Worm (Caenorhabditis elegans) whole organism, L1 larva: ENCODE data around the gene epn-1.
A peak's percentile ranks its signal among the peaks of the same experiment; 100 is the strongest.

ENCODE experiments used
- C04F5.9 ChIP-seq: sonication (generic microtip); optimal IDR thresholded peaks from 2 replicates; lab custom pipeline; 2016; ENCODE audit warnings: missing genetic modification characterization, missing compliant biosample characterization
- C16A3.4 ChIP-seq: fragments of 150-350 bp; optimal IDR thresholded peaks from 2 replicates; lab custom pipeline; 2014; ENCODE audit warnings: missing biosample characterization, missing genetic modification characterization
- F16B12.6 ChIP-seq: fragments of 150-350 bp; optimal IDR thresholded peaks from 2 replicates; lab custom pipeline; 2014; ENCODE audit warnings: missing biosample characterization, missing genetic modification characterization
- aha-1 ChIP-seq: fragments of 150-350 bp; optimal IDR thresholded peaks from 2 replicates; lab custom pipeline; 2014; ENCODE audit warnings: missing biosample characterization, missing genetic modification characterization
- alr-1 ChIP-seq: fragments of 200-800 bp; sonication (Bioruptor generic); optimal IDR thresholded peaks from 2 replicates; lab custom pipeline; 2018; ENCODE audit warnings: borderline replicate concordance, mild to moderate bottlenecking, missing genetic modification characterization, missing compliant biosample characterization
- blmp-1 ChIP-seq: fragments of 150-350 bp; optimal IDR thresholded peaks from 2 replicates; lab custom pipeline; 2014; ENCODE audit warnings: missing biosample characterization, missing genetic modification characterization
- ceh-8 ChIP-seq: fragments of 200-800 bp; sonication (Bioruptor generic); optimal IDR thresholded peaks from 2 replicates; lab custom pipeline; 2018; ENCODE audit warnings: mild to moderate bottlenecking, missing genetic modification characterization, moderate library complexity, missing compliant biosample characterization
- ceh-82 ChIP-seq, 3 experiments: fragments of 150-350 bp in 1 of 3; sonication (generic microtip) in 2 of 3; optimal IDR thresholded peaks; 2 replicates each; lab custom pipeline; 2014 to 2017; ENCODE audit warnings: missing biosample characterization in 3 of 3, missing genetic modification characterization in 3 of 3
- ceh-88 ChIP-seq: fragments of 200-800 bp; sonication (Bioruptor generic); IDR thresholded peaks from 2 replicates; pipeline ENCODE4 v1.3.6; 2022; ENCODE audit warnings: missing genetic modification characterization, missing compliant biosample characterization
- ces-1 ChIP-seq: fragments of 150-350 bp; optimal IDR thresholded peaks from 2 replicates; lab custom pipeline; 2014; ENCODE audit warnings: missing biosample characterization, missing genetic modification reagents, missing genetic modification characterization
- dsc-1 ChIP-seq: sonication (generic microtip); optimal IDR thresholded peaks from 2 replicates; lab custom pipeline; 2016; ENCODE audit warnings: mild to moderate bottlenecking, missing genetic modification characterization, missing compliant biosample characterization
- efl-3 ChIP-seq: fragments of 200-800 bp; sonication (Bioruptor generic); optimal IDR thresholded peaks from 2 replicates; lab custom pipeline; 2018; ENCODE audit warnings: mild to moderate bottlenecking, missing genetic modification characterization, missing compliant biosample characterization
- egl-13 ChIP-seq: sonication (generic microtip); optimal IDR thresholded peaks from 2 replicates; lab custom pipeline; 2016; ENCODE audit warnings: missing genotype, missing genetic modification reagents, missing genetic modification characterization, missing compliant biosample characterization
- elt-2 ChIP-seq: sonication (generic microtip); optimal IDR thresholded peaks from 2 replicates; lab custom pipeline; 2016; ENCODE audit warnings: missing genetic modification characterization, mild to moderate bottlenecking, inconsistent platforms, missing compliant biosample characterization, missing genetic modification reagents
- fkh-4 ChIP-seq: sonication (generic microtip); optimal IDR thresholded peaks from 2 replicates; lab custom pipeline; 2016; ENCODE audit warnings: missing compliant biosample characterization, missing genetic modification characterization, borderline replicate concordance
- fkh-8 ChIP-seq: sonication (generic microtip); optimal IDR thresholded peaks from 2 replicates; lab custom pipeline; 2016; ENCODE audit warnings: mild to moderate bottlenecking, missing genetic modification characterization, missing compliant biosample characterization
- hlh-17 ChIP-seq: fragments of 200-800 bp; sonication (Bioruptor generic); optimal IDR thresholded peaks from 2 replicates; lab custom pipeline; 2018; ENCODE audit warnings: missing genetic modification characterization, mild to moderate bottlenecking, missing compliant biosample characterization, moderate library complexity, borderline replicate concordance
- hlh-4 ChIP-seq: sonication (generic microtip); optimal IDR thresholded peaks from 2 replicates; lab custom pipeline; 2016; ENCODE audit warnings: mild to moderate bottlenecking, missing genetic modification characterization, missing compliant biosample characterization
- hpl-2 ChIP-seq: fragments of 150-350 bp; optimal IDR thresholded peaks from 2 replicates; lab custom pipeline; 2014; ENCODE audit warnings: missing biosample characterization, missing genetic modification reagents, missing genetic modification characterization
- irx-1 ChIP-seq: sonication (generic microtip); optimal IDR thresholded peaks from 2 replicates; lab custom pipeline; 2016; ENCODE audit warnings: missing genetic modification characterization, missing compliant biosample characterization
- jun-1 ChIP-seq: fragments of 150-350 bp; optimal IDR thresholded peaks from 2 replicates; lab custom pipeline; 2014; ENCODE audit warnings: missing biosample characterization, missing genetic modification reagents, missing genetic modification characterization
- lin-13 ChIP-seq: fragments of 150-350 bp; optimal IDR thresholded peaks from 2 replicates; lab custom pipeline; 2014; ENCODE audit warnings: missing biosample characterization, missing genetic modification reagents, missing genetic modification characterization
- lin-15B ChIP-seq: fragments of 150-350 bp; sonication (generic microtip); optimal IDR thresholded peaks from 3 replicates; lab custom pipeline; 2014; ENCODE audit warnings: missing biosample characterization, missing genetic modification characterization
- lin-35 ChIP-seq, 2 experiments: fragments of 150-350 bp; optimal IDR thresholded peaks; 2 replicates each; lab custom pipeline; 2014; ENCODE audit warnings: missing biosample characterization in 2 of 2, missing genetic modification characterization in 2 of 2, missing genetic modification reagents in 2 of 2
- mdl-1 ChIP-seq, 2 experiments: fragments of 150-350 bp; optimal IDR thresholded peaks; 2 replicates each; lab custom pipeline; 2014 to 2017; ENCODE audit warnings: missing biosample characterization in 2 of 2, missing genetic modification characterization in 2 of 2, inconsistent platforms in 1 of 2
- mef-2 ChIP-seq: fragments of 150-350 bp; optimal IDR thresholded peaks from 2 replicates; lab custom pipeline; 2014; ENCODE audit warnings: missing biosample characterization, missing genetic modification characterization
- mep-1 ChIP-seq: fragments of 150-350 bp; optimal IDR thresholded peaks from 2 replicates; lab custom pipeline; 2014; ENCODE audit warnings: missing biosample characterization, missing genetic modification characterization
- nhr-11 ChIP-seq: fragments of 150-350 bp; optimal IDR thresholded peaks from 2 replicates; lab custom pipeline; 2014; ENCODE audit warnings: missing biosample characterization, missing genetic modification characterization
- nhr-19 ChIP-seq: fragments of 200-800 bp; sonication (Bioruptor generic); conservative IDR thresholded peaks from 2 replicates; pipeline ENCODE4 v1.3.6; 2022; ENCODE audit warnings: missing genetic modification characterization, missing compliant biosample characterization
- nhr-20 ChIP-seq: sonication (generic microtip); optimal IDR thresholded peaks from 2 replicates; lab custom pipeline; 2016; ENCODE audit warnings: mild to moderate bottlenecking, missing genetic modification characterization, missing compliant biosample characterization
- nhr-237 ChIP-seq: fragments of 150-350 bp; optimal IDR thresholded peaks from 2 replicates; lab custom pipeline; 2014; ENCODE audit warnings: missing biosample characterization, missing genetic modification characterization
- nhr-47 ChIP-seq: sonication (generic microtip); optimal IDR thresholded peaks from 2 replicates; lab custom pipeline; 2016; ENCODE audit warnings: mild to moderate bottlenecking, missing genetic modification characterization, moderate library complexity, missing compliant biosample characterization
- nhr-76 ChIP-seq: sonication (generic microtip); optimal IDR thresholded peaks from 2 replicates; lab custom pipeline; 2017; ENCODE audit warnings: missing biosample characterization, missing genetic modification characterization
- nhr-77 ChIP-seq: fragments of 150-350 bp; optimal IDR thresholded peaks from 2 replicates; lab custom pipeline; 2014; ENCODE audit warnings: missing biosample characterization, missing genetic modification characterization
- nhr-90 ChIP-seq: sonication (generic microtip); optimal IDR thresholded peaks from 2 replicates; lab custom pipeline; 2016; ENCODE audit warnings: mild to moderate bottlenecking, missing genetic modification characterization, missing compliant biosample characterization; ENCODE audit not compliant: poor library complexity
- pag-3 ChIP-seq: sonication (generic microtip); optimal IDR thresholded peaks from 2 replicates; lab custom pipeline; 2017; ENCODE audit warnings: missing genetic modification characterization, mild to moderate bottlenecking, missing compliant biosample characterization, antibody characterized with exemption, borderline replicate concordance; ENCODE audit not compliant: insufficient read depth
- pax-3 ChIP-seq: fragments of 200-800 bp; sonication (Bioruptor generic); optimal IDR thresholded peaks from 2 replicates; lab custom pipeline; 2018; ENCODE audit warnings: mild to moderate bottlenecking, missing genetic modification characterization, moderate library complexity, missing compliant biosample characterization
- rnt-1 ChIP-seq: sonication (generic microtip); optimal IDR thresholded peaks from 2 replicates; lab custom pipeline; 2016; ENCODE audit warnings: mild to moderate bottlenecking, missing genetic modification characterization, moderate library complexity, missing compliant biosample characterization
- skn-1 ChIP-seq: fragments of 150-350 bp; optimal IDR thresholded peaks from 2 replicates; lab custom pipeline; 2014; ENCODE audit warnings: missing biosample characterization, missing genetic modification characterization
- snpc-4 ChIP-seq: fragments of 150-350 bp; optimal IDR thresholded peaks from 2 replicates; lab custom pipeline; 2014; ENCODE audit warnings: missing biosample characterization, missing genetic modification characterization
- sox-4 ChIP-seq: sonication (generic microtip); optimal IDR thresholded peaks from 2 replicates; lab custom pipeline; 2016; ENCODE audit warnings: missing genetic modification characterization, missing compliant biosample characterization
- sptf-1 ChIP-seq: fragments of 150-350 bp; optimal IDR thresholded peaks from 2 replicates; lab custom pipeline; 2014; ENCODE audit warnings: missing biosample characterization, missing genetic modification characterization
- sup-37 ChIP-seq: fragments of 200-800 bp; sonication (Bioruptor generic); optimal IDR thresholded peaks from 2 replicates; lab custom pipeline; 2018; ENCODE audit warnings: mild to moderate bottlenecking, missing genetic modification characterization, missing compliant biosample characterization
- tlp-1 ChIP-seq: fragments of 150-350 bp; optimal IDR thresholded peaks from 2 replicates; lab custom pipeline; 2014; ENCODE audit warnings: missing biosample characterization, missing genetic modification characterization
- unc-62 ChIP-seq: fragments of 150-350 bp; optimal IDR thresholded peaks from 2 replicates; lab custom pipeline; 2014; ENCODE audit warnings: missing biosample characterization, missing genetic modification reagents, missing genetic modification characterization
- unc-86 ChIP-seq: sonication (generic microtip); optimal IDR thresholded peaks from 2 replicates; lab custom pipeline; 2016; ENCODE audit warnings: missing genetic modification characterization, missing compliant biosample characterization
- vab-15 ChIP-seq: sonication (generic microtip); optimal IDR thresholded peaks from 2 replicates; lab custom pipeline; 2017; ENCODE audit warnings: missing genotype, mild to moderate bottlenecking, missing genetic modification characterization, missing compliant biosample characterization
- zip-4 ChIP-seq: fragments of 200-800 bp; sonication (Bioruptor generic); optimal IDR thresholded peaks from 2 replicates; lab custom pipeline; 2018; ENCODE audit warnings: mild to moderate bottlenecking, missing genetic modification characterization, moderate library complexity, missing compliant biosample characterization
- ztf-4 ChIP-seq: fragments of 150-350 bp; optimal IDR thresholded peaks from 2 replicates; lab custom pipeline; 2014; ENCODE audit warnings: missing biosample characterization, missing genetic modification characterization

Gene epn-1

DNA sequence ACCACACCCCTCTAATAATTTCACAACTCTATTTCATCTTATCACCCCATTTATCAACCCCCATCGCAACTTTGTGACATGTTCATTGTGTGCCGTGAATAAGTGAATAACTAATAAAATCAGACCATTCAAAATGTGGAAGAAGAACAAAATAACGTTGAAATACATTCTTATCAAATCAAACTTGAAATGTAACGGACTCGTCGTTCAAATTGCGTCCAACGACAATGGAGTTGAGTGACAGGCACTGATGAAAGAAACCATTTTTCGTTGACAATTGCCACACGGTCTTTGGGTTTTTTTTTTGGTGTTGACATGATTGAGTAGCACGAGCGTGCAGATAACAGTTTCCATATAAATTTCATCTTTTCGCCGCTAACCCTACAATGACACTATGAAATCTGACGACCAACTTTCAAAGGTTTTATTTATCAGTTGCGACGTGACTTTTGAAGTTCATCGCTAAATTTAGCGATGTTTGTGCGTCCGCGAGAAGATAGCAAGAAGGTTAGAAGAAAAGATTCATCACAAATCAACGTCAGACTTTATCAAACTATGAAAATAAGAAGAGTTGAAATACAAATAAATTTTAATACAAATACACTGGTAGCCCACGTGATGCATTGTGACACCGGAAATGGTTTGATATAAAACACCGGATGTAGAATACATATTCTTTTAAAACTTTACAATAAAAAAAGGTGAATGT lies 34.7 kb downstream of the epn-1 start (continued):
- TF ChIP-seq fkh-4 (tag; lab: Kevin White, UChicago) (no peak), zip-4 (GFP tag; lab: Kevin White, UChicago) (no peak), nhr-11 (tag; lab: Kevin White, UChicago) (no peak), mdl-1 (tag; optimal IDR thresholded peaks at IDR 0.05; lab: Kevin White, UChicago) (peak in 1 of 2 experiments; percentile 47), sox-4 (tag; lab: Kevin White, UChicago) (no peak), alr-1 (tag; lab: Kevin White, UChicago) (no peak), sup-37 (GFP tag; lab: Kevin White, UChicago) (no peak), C16A3.4 (tag; lab: Kevin White, UChicago) (no peak), F16B12.6 (tag; lab: Kevin White, UChicago) (no peak), lin-13 (GFP tag; lab: Kevin White, UChicago) (no peak), ces-1 (no peak), ceh-8 (GFP tag; lab: Kevin White, UChicago) (no peak), C04F5.9 (no peak), tlp-1 (tag; lab: Kevin White, UChicago) (no peak), vab-15 (tag; lab: Kevin White, UChicago) (no peak), pax-3 (no peak), fkh-8 (tag; lab: Kevin White, UChicago) (no peak), ceh-88 (GFP tag; lab: Robert Waterston, UW) (no peak), hpl-2 (GFP tag; lab: Kevin White, UChicago) (no peak), hlh-17 (GFP tag; lab: Kevin White, UChicago) (no peak), unc-86 (tag; lab: Kevin White, UChicago) (no peak), aha-1 (tag; lab: Kevin White, UChicago) (no peak), ceh-82 (tag; optimal IDR thresholded peaks at IDR 0.05; lab: Kevin White, UChicago) (no peak), hlh-4 (tag; lab: Kevin White, UChicago) (no peak), nhr-77 (tag; lab: Kevin White, UChicago) (no peak), nhr-19 (peak; percentile 38), blmp-1 (tag; lab: Kevin White, UChicago) (no peak), dsc-1 (tag; lab: Kevin White, UChicago) (no peak), irx-1 (tag; lab: Kevin White, UChicago) (no peak), nhr-90 (tag; lab: Kevin White, UChicago) (peak; percentile 59), skn-1 (no peak), lin-15B (no peak)

DNA sequence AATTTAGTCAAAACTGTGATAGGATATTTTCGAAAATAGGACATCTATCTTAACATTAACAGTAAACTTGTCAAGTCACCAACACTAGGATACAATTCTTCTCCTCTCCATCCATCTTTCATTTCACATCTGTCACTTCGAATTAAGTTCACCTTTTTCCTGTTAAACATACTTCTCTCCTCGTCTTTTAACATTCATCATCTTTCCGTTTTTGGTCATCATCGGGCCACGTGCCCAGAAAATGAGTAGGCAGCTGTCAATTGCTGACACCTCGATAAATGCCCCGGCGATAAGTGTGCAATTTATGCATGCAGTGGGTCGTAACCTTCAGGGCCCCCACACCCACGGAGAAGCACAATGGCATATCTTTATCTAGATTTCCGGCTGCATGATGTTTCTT lies 38.1 kb downstream of the epn-1 start:
- TF ChIP-seq egl-13 (tag; lab: Kevin White, UChicago) (no peak), sup-37 (GFP tag; lab: Kevin White, UChicago) (no peak), pax-3 (no peak), ceh-8 (GFP tag; lab: Kevin White, UChicago) (no peak), irx-1 (tag; lab: Kevin White, UChicago) (no peak), hlh-17 (GFP tag; lab: Kevin White, UChicago) (no peak), mep-1 (no peak), nhr-20 (peak; percentile 74), alr-1 (tag; lab: Kevin White, UChicago) (no peak), mef-2 (tag; lab: Kevin White, UChicago) (no peak), nhr-76 (tag; lab: Kevin White, UChicago) (no peak), jun-1 (no peak), pag-3 (no peak), sptf-1 (tag; lab: Kevin White, UChicago) (no peak), nhr-11 (tag; lab: Kevin White, UChicago) (no peak), snpc-4 (tag; lab: Kevin White, UChicago) (no peak), unc-62 (GFP tag; lab: Kevin White, UChicago) (no peak), rnt-1 (tag; lab: Kevin White, UChicago) (no peak), unc-86 (tag; lab: Kevin White, UChicago) (no peak), C04F5.9 (no peak), efl-3 (GFP tag; lab: Kevin White, UChicago) (no peak), elt-2 (tag; lab: Kevin White, UChicago) (no peak), lin-35 (GFP tag; optimal IDR thresholded peaks at IDR 0.05; lab: Kevin White, UChicago) (peak in 1 of 2 experiments; percentile 51), nhr-47 (peak; percentile 20), lin-13 (GFP tag; lab: Kevin White, UChicago) (no peak), ztf-4 (no peak), nhr-19 (peak; percentile 18; the same call in 1 of the 2 replicates), nhr-237 (tag; lab: Kevin White, UChicago) (no peak)
